Worm (Caenorhabditis elegans) whole organism, early embryonic: Measurements from ENCODE around the gene col-39.

ENCODE experiments used
- B0310.2 ChIP-seq: sonication (generic microtip); optimal IDR thresholded peaks from 2 replicates; lab custom pipeline; 2016; ENCODE audit warnings: mild to moderate bottlenecking, missing genetic modification characterization, missing compliant biosample characterization
- F13C5.2 ChIP-seq: sonication (generic microtip); optimal IDR thresholded peaks from 2 replicates; lab custom pipeline; 2017; ENCODE audit warnings: mild to moderate bottlenecking, missing genetic modification characterization, inconsistent platforms, missing compliant biosample characterization
- ama-1 ChIP-seq: fragments of 150-350 bp; optimal IDR thresholded peaks from 2 replicates; lab custom pipeline; 2014
- ceh-13 ChIP-seq: fragments of 200-800 bp; sonication (Bioruptor generic); optimal IDR thresholded peaks from 2 replicates; lab custom pipeline; 2018; ENCODE audit warnings: mild to moderate bottlenecking, missing genetic modification characterization, missing compliant biosample characterization
- ets-7 ChIP-seq: sonication (generic microtip); optimal IDR thresholded peaks from 2 replicates; lab custom pipeline; 2016; ENCODE audit warnings: missing genotype, missing genetic modification characterization, missing compliant biosample characterization
- flt-1 ChIP-seq: fragments of 200-800 bp; sonication (Bioruptor generic); IDR thresholded peaks from 2 replicates; pipeline ENCODE4 v1.3.6; 2022; ENCODE audit warnings: missing genetic modification characterization, missing compliant biosample characterization
- hnd-1 ChIP-seq: sonication (generic microtip); optimal IDR thresholded peaks from 2 replicates; lab custom pipeline; 2016; ENCODE audit warnings: missing genetic modification characterization, missing compliant biosample characterization
- scrt-1 ChIP-seq: fragments of 200-800 bp; sonication (Bioruptor generic); IDR thresholded peaks from 2 replicates; pipeline ENCODE4 v1.3.6; 2022; ENCODE audit warnings: missing genetic modification characterization, missing compliant biosample characterization
- tbx-11 ChIP-seq: fragments of 200-800 bp; sonication (Bioruptor generic); IDR thresholded peaks from 2 replicates; pipeline ENCODE4 v1.3.6; 2022; ENCODE audit warnings: missing genetic modification characterization, missing compliant biosample characterization
- tbx-37 ChIP-seq: fragments of 200-800 bp; sonication (Bioruptor generic); conservative IDR thresholded peaks from 2 replicates; pipeline ENCODE4 v1.3.6; 2022; ENCODE audit warnings: missing genetic modification reagents, missing genetic modification characterization, missing compliant biosample characterization
- tra-4 ChIP-seq: sonication (generic microtip); optimal IDR thresholded peaks from 2 replicates; lab custom pipeline; 2017; ENCODE audit warnings: missing genetic modification characterization, missing compliant biosample characterization

- TF ChIP-seq ama-1 (lab: Kevin White, UChicago), result no peak
- TF ChIP-seq B0310.2 (tag; lab: Kevin White, UChicago), result no peak
- TF ChIP-seq tbx-11, result no peak
- no peak for TF ChIP-seq hnd-1
- no peak for TF ChIP-seq ets-7
- no peak for TF ChIP-seq flt-1 (GFP tag; lab: Robert Waterston, UW)
- no peak for TF ChIP-seq tbx-37 (GFP tag; lab: Robert Waterston, UW)
- no peak for TF ChIP-seq tra-4 (tag; lab: Kevin White, UChicago)
- TF ChIP-seq scrt-1, result no peak
- TF ChIP-seq ceh-13 (GFP tag; lab: Kevin White, UChicago), result no peak
- TF ChIP-seq F13C5.2 (tag; lab: Kevin White, UChicago), result no peak
Observed at ce11 chrII:10706038-10706437, 1.3 kb downstream of the col-39 start.
